Fruit fly (Drosophila melanogaster): ENCODE measurements around the gene CG43630.

dm6 chr3R:12626674-12627382, 49.2 kb downstream of the CG43630 start:
- TF ChIP-seq h (optimal IDR thresholded peaks at IDR 0.05) (no peak), insv (optimal IDR thresholded peaks at IDR 0.05) (no peak)
